Worm (Caenorhabditis elegans): Measurements from ENCODE around the gene F42A10.7.

DNA sequence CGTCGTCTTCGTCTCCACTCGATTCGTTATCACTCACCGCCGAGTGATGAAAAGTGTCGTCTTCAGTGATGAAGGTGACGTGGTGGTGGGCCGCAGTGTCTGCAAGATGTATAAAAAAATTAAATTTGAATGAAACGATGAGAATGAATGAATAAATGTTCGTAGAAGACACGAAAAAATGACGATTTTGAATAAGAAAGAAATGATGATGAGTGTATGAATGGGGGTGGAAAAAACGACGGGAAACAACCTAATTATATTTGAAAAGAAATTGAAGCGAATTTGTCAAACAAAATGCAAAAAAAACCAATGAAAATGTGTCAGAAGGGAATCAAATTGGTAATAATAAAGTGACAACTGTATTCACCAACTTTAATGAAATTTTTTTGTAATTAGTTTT, 42.3 kb downstream of the F42A10.7 start, which contains the start of gene mvk-1:
- TF ChIP-seq madf-5 (GFP tag; IDR thresholded peaks at IDR 0.05) (no peak), F10B5.3 (tag; optimal IDR thresholded peaks at IDR 0.05) (no peak), jun-1 (tag; optimal IDR thresholded peaks at IDR 0.05) (no peak)
